Worm (Caenorhabditis elegans): ENCODE measurements around the gene col-176.

The col-176 gene

ce11 chrX:10087866-10088265, 10.5 kb downstream of the col-176 start, which contains the start of gene flp-28:
Gene flp-28, minus strand, starts transcription at chrX:10087966.
- no peak for TF ChIP-seq nhr-19 (GFP tag; conservative IDR thresholded peaks at IDR 0.05)
- no peak for TF ChIP-seq nhr-12 (tag; optimal IDR thresholded peaks at IDR 0.05)
- no peak for TF ChIP-seq lin-13 (GFP tag; optimal IDR thresholded peaks at IDR 0.05)
- TF ChIP-seq efl-1 (optimal IDR thresholded peaks at IDR 0.05) = no peak
- TF ChIP-seq efl-1 (GFP tag; optimal IDR thresholded peaks at IDR 0.05 in 1 of 2) = no peak
- TF ChIP-seq tlp-1 (tag; optimal IDR thresholded peaks at IDR 0.05) = no peak
- no peak for TF ChIP-seq ceh-88 (GFP tag; IDR thresholded peaks at IDR 0.05)
- no peak for TF ChIP-seq nhr-84 (tag; optimal IDR thresholded peaks at IDR 0.05)

ce11 chrX:10092864-10093263, 15.5 kb downstream of the col-176 start, which contains the start of gene flp-3:
Gene flp-3, minus strand, starts transcription at chrX:10092964.
- TF ChIP-seq rnt-1 (tag; optimal IDR thresholded peaks at IDR 0.05) (no peak), F16B12.6 (tag; optimal IDR thresholded peaks at IDR 0.05) (no peak), mab-9 (GFP tag; IDR thresholded peaks at IDR 0.05) (no peak), sptf-1 (tag; optimal IDR thresholded peaks at IDR 0.05) (no peak)

ce11 chrX:10095145-10095544, 17.7 kb downstream of the col-176 start, which contains the start of gene flp-2:
Gene flp-2, minus strand, starts transcription at chrX:10095245.
- TF ChIP-seq aha-1 (tag; optimal IDR thresholded peaks at IDR 0.05) (no peak), egl-27 (tag; optimal IDR thresholded peaks at IDR 0.05) (no peak), lsy-2 (tag; optimal IDR thresholded peaks at IDR 0.05) (no peak), blmp-1 (tag; optimal IDR thresholded peaks at IDR 0.05) (no peak), unc-86 (tag; optimal IDR thresholded peaks at IDR 0.05) (no peak), pax-3 (tag; optimal IDR thresholded peaks at IDR 0.05) (no peak), C34B4.2 (tag; optimal IDR thresholded peaks at IDR 0.05) (no peak), fos-1 (tag; optimal IDR thresholded peaks at IDR 0.05) (no peak), lin-13 (GFP tag; optimal IDR thresholded peaks at IDR 0.05) (no peak), nhr-11 (tag; optimal IDR thresholded peaks at IDR 0.05) (no peak), sox-4 (tag; optimal IDR thresholded peaks at IDR 0.05) (no peak), nhr-76 (tag; optimal IDR thresholded peaks at IDR 0.05) (no peak)

ce11 chrX:10113677-10114076, 36.3 kb downstream of the col-176 start:
- TF ChIP-seq xbp-1 (tag; optimal IDR thresholded peaks at IDR 0.05) (no peak), lin-14 (GFP tag; optimal IDR thresholded peaks at IDR 0.05) (no peak), jun-1 (tag; optimal IDR thresholded peaks at IDR 0.05) (no peak), C16A3.4 (tag; optimal IDR thresholded peaks at IDR 0.05) (no peak), blmp-1 (tag; optimal IDR thresholded peaks at IDR 0.05) (no peak), ceh-82 (tag; optimal IDR thresholded peaks at IDR 0.05) (no peak), grh-1 (GFP tag; IDR thresholded peaks at IDR 0.05) (no peak), nhr-28 (tag; optimal IDR thresholded peaks at IDR 0.05) (no peak), ceh-88 (GFP tag; IDR thresholded peaks at IDR 0.05) (no peak), nhr-237 (tag; optimal IDR thresholded peaks at IDR 0.05) (no peak), fkh-10 (GFP tag; optimal IDR thresholded peaks at IDR 0.05) (no peak), ceh-8 (GFP tag; optimal IDR thresholded peaks at IDR 0.05) (no peak)

ce11 chrX:10123015-10123414, 45.6 kb downstream of the col-176 start:
- no peak for TF ChIP-seq vab-15 (tag; optimal IDR thresholded peaks at IDR 0.05)
- TF ChIP-seq fos-1 (tag; optimal IDR thresholded peaks at IDR 0.05) = no peak
- TF ChIP-seq lin-15B (tag; optimal IDR thresholded peaks at IDR 0.05) = no peak
- no peak for TF ChIP-seq ceh-63 (GFP tag; optimal IDR thresholded peaks at IDR 0.05)
- no peak for TF ChIP-seq egl-13 (tag; optimal IDR thresholded peaks at IDR 0.05)
- no peak for TF ChIP-seq C34B4.2 (tag; optimal IDR thresholded peaks at IDR 0.05)
- no peak for TF ChIP-seq pag-3 (tag; optimal IDR thresholded peaks at IDR 0.05; ENCODE audit: borderline replicate concordance, insufficient read depth)
- TF ChIP-seq zag-1 (tag; optimal IDR thresholded peaks at IDR 0.05) = no peak
- TF ChIP-seq nhr-20 (tag; optimal IDR thresholded peaks at IDR 0.05) = no peak
- TF ChIP-seq nhr-11 (tag; optimal IDR thresholded peaks at IDR 0.05) = no peak
- TF ChIP-seq ces-1 (GFP tag; optimal IDR thresholded peaks at IDR 0.05) = no peak
- no peak for TF ChIP-seq sptf-1 (tag; optimal IDR thresholded peaks at IDR 0.05)
- TF ChIP-seq skn-1 (tag; optimal IDR thresholded peaks at IDR 0.05) = no peak
- TF ChIP-seq mep-1 (tag; optimal IDR thresholded peaks at IDR 0.05) = no peak
- no peak for TF ChIP-seq nhr-84 (tag; optimal IDR thresholded peaks at IDR 0.05)
- TF ChIP-seq F16B12.6 (tag; optimal IDR thresholded peaks at IDR 0.05) = no peak
